Worm (Caenorhabditis elegans) whole organism, L1 larva: ENCODE results near the gene F23A7.3.

ENCODE experiments used
- unc-62 ChIP-seq: fragments of 150-350 bp; optimal IDR thresholded peaks from 2 replicates; lab custom pipeline; 2014; ENCODE audit warnings: missing biosample characterization, missing genetic modification reagents, missing genetic modification characterization
- ztf-11 ChIP-seq, 2 experiments: sonication (generic microtip); optimal IDR thresholded peaks; 2 replicates each; lab custom pipeline; 2016 to 2017; ENCODE audit warnings: missing genetic modification characterization in 2 of 2, missing biosample characterization in 1 of 2, missing compliant biosample characterization in 1 of 2

ce11 chrX:16172863-16173262, 46.9 kb upstream of the F23A7.3 start:
- TF ChIP-seq unc-62 (GFP tag; lab: Kevin White, UChicago), result no peak
- no peak for TF ChIP-seq ztf-11 (tag; optimal IDR thresholded peaks at IDR 0.05; lab: Kevin White, UChicago)
